Worm (Caenorhabditis elegans): ENCODE data around the gene Y51A2A.4.

DNA sequence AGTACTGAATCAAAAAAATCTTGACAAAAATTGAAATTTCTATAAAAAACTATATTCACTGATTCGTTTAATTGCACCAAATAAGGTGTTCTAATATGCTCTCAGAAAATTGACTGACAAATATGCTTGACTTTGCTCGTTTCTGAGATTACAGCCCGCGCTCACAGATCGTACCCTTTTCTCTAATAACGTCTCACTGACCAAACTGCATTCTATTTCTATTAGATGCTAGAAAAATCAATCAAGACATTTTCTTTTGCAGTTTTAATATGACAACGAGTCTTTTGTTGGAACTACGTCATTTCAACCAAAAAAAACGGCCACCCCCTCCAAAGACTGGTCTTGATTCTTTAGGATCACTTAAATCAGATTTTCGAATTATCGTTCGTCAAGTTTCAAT lies 8.1 kb upstream of the Y51A2A.4 start, which contains the start of gene clec-247:
- no peak for TF ChIP-seq mxl-3 (GFP tag; optimal IDR thresholded peaks at IDR 0.05)
- no peak for TF ChIP-seq egl-27 (tag; optimal IDR thresholded peaks at IDR 0.05)
- TF ChIP-seq lin-39 (tag; optimal IDR thresholded peaks at IDR 0.05), result no peak
